Fruit fly (Drosophila melanogaster) whole organism, pupa: Measurements from ENCODE around the gene CycD.

ENCODE experiments used
- CG10348 ChIP-seq: fragments of 200-800 bp; sonication (Bioruptor generic); IDR thresholded peaks from 2 replicates; pipeline ENCODE4 v1.3.6; 2022; ENCODE audit warnings: missing biosample characterization, missing genetic modification characterization
- CG12605 ChIP-seq: fragments of 200-800 bp; sonication (Bioruptor generic); IDR thresholded peaks from 2 replicates; pipeline ENCODE4 v1.3.6; 2022; ENCODE audit warnings: missing biosample characterization, missing genetic modification characterization
- CG13204 ChIP-seq: fragments of 200-800 bp; sonication (Bioruptor generic); optimal IDR thresholded peaks from 2 replicates; lab custom pipeline; 2018; ENCODE audit warnings: missing biosample characterization, mild to moderate bottlenecking, missing genetic modification characterization, moderate library complexity
- CG14655 ChIP-seq: fragments of 200-800 bp; sonication (Bioruptor generic); optimal IDR thresholded peaks from 3 replicates; lab custom pipeline; 2017; ENCODE audit warnings: mild to moderate bottlenecking, missing biosample characterization, missing genetic modification reagents, missing genetic modification characterization
- CG15710 ChIP-seq: fragments of 200-800 bp; sonication (Bioruptor generic); optimal IDR thresholded peaks from 2 replicates; lab custom pipeline; 2018; ENCODE audit warnings: missing biosample characterization, mild to moderate bottlenecking, missing genetic modification characterization, moderate library complexity
- CG17806 ChIP-seq: fragments of 200-800 bp; sonication (Bioruptor generic); optimal IDR thresholded peaks from 2 replicates; lab custom pipeline; 2018; ENCODE audit warnings: missing biosample characterization, mild to moderate bottlenecking, missing genetic modification characterization, moderate library complexity
- CG32121 ChIP-seq: fragments of 200-800 bp; sonication (Bioruptor generic); IDR thresholded peaks from 2 replicates; pipeline ENCODE4 v1.3.6; 2022; ENCODE audit warnings: missing biosample characterization, missing genetic modification characterization
- CG34367 ChIP-seq: fragments of 200-800 bp; sonication (Bioruptor generic); optimal IDR thresholded peaks from 2 replicates; lab custom pipeline; 2018; ENCODE audit warnings: missing biosample characterization, mild to moderate bottlenecking, missing genetic modification characterization
- CG4496 ChIP-seq: fragments of 200-800 bp; sonication (Bioruptor generic); IDR thresholded peaks from 3 replicates; pipeline ENCODE4 v1.3.6; 2022; ENCODE audit warnings: missing biosample characterization, missing genetic modification characterization
- CG8159 ChIP-seq: fragments of 200-800 bp; sonication (Bioruptor generic); optimal IDR thresholded peaks from 3 replicates; lab custom pipeline; 2018; ENCODE audit warnings: missing biosample characterization, mild to moderate bottlenecking, missing genetic modification characterization, moderate library complexity
- CG8301 ChIP-seq: fragments of 200-800 bp; sonication (Bioruptor generic); optimal IDR thresholded peaks from 2 replicates; lab custom pipeline; 2018; ENCODE audit warnings: missing biosample characterization, mild to moderate bottlenecking, missing genetic modification characterization
- CG9948 ChIP-seq: fragments of 200-800 bp; sonication (Bioruptor generic); optimal IDR thresholded peaks from 2 replicates; lab custom pipeline; 2018; ENCODE audit warnings: missing biosample characterization, mild to moderate bottlenecking, missing genetic modification characterization, moderate library complexity
- D1 ChIP-seq: fragments of 200-800 bp; sonication (Bioruptor generic); optimal IDR thresholded peaks from 2 replicates; lab custom pipeline; 2018; ENCODE audit warnings: missing biosample characterization, mild to moderate bottlenecking, missing genetic modification characterization, moderate library complexity
- EcR ChIP-seq: fragments of 200-800 bp; sonication (Bioruptor generic); optimal IDR thresholded peaks from 3 replicates; lab custom pipeline; 2019; ENCODE audit warnings: missing biosample characterization, missing genetic modification characterization, mild to moderate bottlenecking, moderate library complexity, missing genetic modification reagents
- Ets98B ChIP-seq: fragments of 200-800 bp; sonication (Bioruptor generic); IDR thresholded peaks from 2 replicates; pipeline ENCODE4 v1.3.6; 2022; ENCODE audit warnings: missing biosample characterization, missing genetic modification characterization
- Pif1A ChIP-seq: fragments of 200-800 bp; sonication (Bioruptor generic); optimal IDR thresholded peaks from 3 replicates; lab custom pipeline; 2016; ENCODE audit warnings: missing biosample characterization, missing genetic modification characterization
- Pif1B ChIP-seq: fragments of 200-800 bp; sonication (Bioruptor generic); optimal IDR thresholded peaks from 3 replicates; lab custom pipeline; 2016; ENCODE audit warnings: missing biosample characterization, missing genetic modification characterization
- Snoo ChIP-seq: fragments of 200-800 bp; sonication (Bioruptor generic); optimal IDR thresholded peaks from 3 replicates; lab custom pipeline; 2017; ENCODE audit warnings: missing biosample characterization, mild to moderate bottlenecking, missing genetic modification characterization, inconsistent platforms
- fd96Ca ChIP-seq: fragments of 200-800 bp; sonication (Bioruptor generic); IDR thresholded peaks from 3 replicates; pipeline ENCODE4 v1.3.6; 2022; ENCODE audit warnings: missing biosample characterization, missing genetic modification characterization
- gl ChIP-seq: fragments of 200-800 bp; sonication (Bioruptor generic); optimal IDR thresholded peaks from 2 replicates; lab custom pipeline; 2018; ENCODE audit warnings: missing biosample characterization, mild to moderate bottlenecking, missing genetic modification characterization
- rn ChIP-seq: fragments of 200-800 bp; sonication (Bioruptor generic); IDR thresholded peaks from 2 replicates; pipeline ENCODE4 v1.3.6; 2022; ENCODE audit warnings: missing biosample characterization, missing genetic modification characterization

Gene CycD

dm6 chrX:15866032-15866431 lies 43.4 kb downstream of the CycD start:
- TF ChIP-seq CG9948 (tag; lab: Kevin White, UChicago) (no peak), CG32121 (no peak), CG10348 (GFP tag; lab: Robert Waterston, UW) (no peak), gl (tag; lab: Kevin White, UChicago) (no peak), CG8159 (tag; lab: Kevin White, UChicago) (no peak)
- TF ChIP-seq, all 21 proteins: peak for 0

dm6 chrX:15860479-15860878 lies 49.0 kb downstream of the CycD start:
- TF ChIP-seq CG9948 (tag; lab: Kevin White, UChicago), result peak; percentile 24
- peak; percentile 52 for TF ChIP-seq CG8159 (tag; lab: Kevin White, UChicago)
- TF ChIP-seq CG12605 (GFP tag; lab: Robert Waterston, UW), result peak; percentile 31; the same call in 1 of the 2 replicates
- peak; percentile 24 for TF ChIP-seq CG8301 (tag; lab: Kevin White, UChicago)
- TF ChIP-seq fd96Ca (GFP tag; lab: Robert Waterston, UW), result no peak
- peak; percentile 49 for TF ChIP-seq gl (tag; lab: Kevin White, UChicago)
- peak; percentile 59 for TF ChIP-seq CG13204 (GFP tag; lab: Kevin White, UChicago)
- TF ChIP-seq EcR (GFP tag; lab: Kevin White, UChicago), result peak; percentile 45
- TF ChIP-seq Pif1B (GFP tag; lab: Kevin White, UChicago), result peak; percentile 64
- peak; percentile 27 for TF ChIP-seq CG17806 (tag; lab: Kevin White, UChicago)
- peak; percentile 63 for TF ChIP-seq CG14655 (GFP tag; lab: Kevin White, UChicago)
- no peak for TF ChIP-seq CG10348 (GFP tag; lab: Robert Waterston, UW)
- TF ChIP-seq Ets98B (GFP tag; lab: Robert Waterston, UW), result peak; percentile 75
- no peak for TF ChIP-seq D1 (tag; lab: Kevin White, UChicago)
- TF ChIP-seq CG4496, result peak; percentile 84
- peak; percentile 51 for TF ChIP-seq Pif1A
- peak; percentile 76 for TF ChIP-seq CG32121
- TF ChIP-seq Snoo (tag; lab: Kevin White, UChicago), result peak; percentile 28
- peak; percentile 60 for TF ChIP-seq CG34367
- TF ChIP-seq CG15710 (tag; lab: Kevin White, UChicago), result peak; percentile 58
- 0 out of 2 replicates have a peak, but pooled peaks have one; percentile 42 for TF ChIP-seq rn (GFP tag; lab: Robert Waterston, UW)

dm6 chrX:15859869-15860268 lies 49.6 kb downstream of the CycD start, which contains the start of gene Gbeta13F:
TSS of gene Gbeta13F (plus strand) at chrX:15860115.
- TF ChIP-seq Snoo (tag; lab: Kevin White, UChicago) (no peak), rn (GFP tag; lab: Robert Waterston, UW) (no peak), D1 (tag; lab: Kevin White, UChicago) (no peak), CG4496 (peak; percentile 33; the same call in 2 of the 3 replicates)

dm6 chrX:15859387-15859786 lies 50.1 kb downstream of the CycD start, which contains the start of gene AlkB:
TSS of gene AlkB (minus strand) at chrX:15859487.
- TF ChIP-seq fd96Ca (GFP tag; lab: Robert Waterston, UW) (no peak), CG14655 (GFP tag; lab: Kevin White, UChicago) (no peak), CG12605 (GFP tag; lab: Robert Waterston, UW) (no peak), Snoo (tag; lab: Kevin White, UChicago) (no peak), CG13204 (GFP tag; lab: Kevin White, UChicago) (no peak), CG10348 (GFP tag; lab: Robert Waterston, UW) (no peak), Ets98B (GFP tag; lab: Robert Waterston, UW) (no peak), D1 (tag; lab: Kevin White, UChicago) (no peak), CG32121 (no peak), CG4496 (no peak), CG17806 (tag; lab: Kevin White, UChicago) (no peak), Pif1A (no peak), CG8159 (tag; lab: Kevin White, UChicago) (no peak), CG34367 (no peak), CG8301 (tag; lab: Kevin White, UChicago) (no peak), gl (tag; lab: Kevin White, UChicago) (no peak), CG15710 (tag; lab: Kevin White, UChicago) (no peak), rn (GFP tag; lab: Robert Waterston, UW) (no peak)
- TF ChIP-seq, all 21 proteins: peak for 0

- no peak for TF ChIP-seq CG9948 (tag; lab: Kevin White, UChicago)
- no peak for TF ChIP-seq CG17806 (tag; lab: Kevin White, UChicago)
- no peak for TF ChIP-seq gl (tag; lab: Kevin White, UChicago)
- no peak for TF ChIP-seq Pif1A
- no peak for TF ChIP-seq CG32121
- no peak for TF ChIP-seq Pif1B (GFP tag; lab: Kevin White, UChicago)
- TF ChIP-seq CG4496, result 0 out of 3 replicates have a peak, but pooled peaks have one; percentile 29
- TF ChIP-seq Snoo (tag; lab: Kevin White, UChicago), result no peak
- 0 out of 2 replicates have a peak, but pooled peaks have one; percentile 7 for TF ChIP-seq Ets98B (GFP tag; lab: Robert Waterston, UW)
- no peak for TF ChIP-seq CG12605 (GFP tag; lab: Robert Waterston, UW)
- TF ChIP-seq rn (GFP tag; lab: Robert Waterston, UW), result no peak
- TF ChIP-seq fd96Ca (GFP tag; lab: Robert Waterston, UW), result no peak
- TF ChIP-seq CG14655 (GFP tag; lab: Kevin White, UChicago), result no peak
Measured at dm6 chrX:15857601-15858284, 51.7 kb downstream of the CycD start, which contains the start of the genes CG46440 and Myb. TSS of gene CG46440 (minus strand) at chrX:15857823. TSS of gene Myb (minus strand) at chrX:15857823.
